Fruit fly (Drosophila melanogaster) whole organism: ENCODE results near the gene CG34138.

ENCODE experiments used
- CG8478 ChIP-seq: fragments of >200 bp; optimal IDR thresholded peaks from 2 replicates; lab custom pipeline; 2018; ENCODE audit warnings: inconsistent platforms
- Dll ChIP-seq: fragments of >200 bp; optimal IDR thresholded peaks from 2 replicates; lab custom pipeline; 2017
- EcR ChIP-seq, 2 experiments: fragments of >200 bp; optimal IDR thresholded peaks; 2 replicates each; lab custom pipeline; 2017; ENCODE audit warnings: missing biosample characterization in 2 of 2, missing genetic modification characterization in 2 of 2, missing genetic modification reagents in 2 of 2
- pan ChIP-seq: fragments of >200 bp; optimal IDR thresholded peaks from 2 replicates; lab custom pipeline; 2017
- psq ChIP-seq: fragments of >200 bp; optimal IDR thresholded peaks from 2 replicates; lab custom pipeline; 2017
- usp ChIP-seq: fragments of >200 bp; optimal IDR thresholded peaks from 2 replicates; lab custom pipeline; 2017; ENCODE audit warnings: missing biosample characterization, missing genetic modification characterization, mixed read lengths

Gene CG34138

dm6 chr3R:19672905-19673304 is 38.2 kb downstream of the CG34138 start:
- TF ChIP-seq psq (lab: Kevin White, UChicago), result no peak
- TF ChIP-seq CG8478 (lab: Kevin White, UChicago), result no peak
- TF ChIP-seq usp (GFP tag; lab: Kevin White, UChicago), result no peak
- no peak for TF ChIP-seq pan (lab: Kevin White, UChicago)
- TF ChIP-seq Dll (lab: Kevin White, UChicago), result no peak
- no peak for TF ChIP-seq EcR (GFP tag; optimal IDR thresholded peaks at IDR 0.05; lab: Kevin White, UChicago)

DNA sequence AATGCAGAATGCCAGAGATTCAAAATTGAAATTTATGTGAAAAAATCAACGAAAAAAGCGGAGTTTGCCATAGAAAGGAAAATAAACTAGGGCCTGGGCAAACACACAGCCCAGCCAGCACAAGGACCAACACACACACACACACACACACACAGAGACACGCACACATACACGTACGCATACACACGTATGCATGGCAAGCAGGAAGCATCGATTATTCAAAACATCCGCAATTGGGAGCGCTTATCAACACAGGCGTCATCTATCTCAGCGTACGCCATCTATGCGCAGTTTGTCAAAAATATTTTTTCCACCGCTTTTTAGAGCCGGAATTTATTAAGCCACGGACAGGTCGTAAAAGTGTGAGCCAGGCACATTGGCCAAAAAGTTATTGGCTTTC is 45.1 kb downstream of the CG34138 start:
- TF ChIP-seq EcR (GFP tag; optimal IDR thresholded peaks at IDR 0.05; lab: Kevin White, UChicago), result no peak
- TF ChIP-seq psq (lab: Kevin White, UChicago), result no peak
- no peak for TF ChIP-seq usp (GFP tag; lab: Kevin White, UChicago)
- TF ChIP-seq CG8478 (lab: Kevin White, UChicago), result no peak

- TF ChIP-seq Dll (lab: Kevin White, UChicago), result no peak
- TF ChIP-seq CG8478 (lab: Kevin White, UChicago), result no peak
- TF ChIP-seq usp (GFP tag; lab: Kevin White, UChicago), result no peak
- TF ChIP-seq psq (lab: Kevin White, UChicago), result no peak
- TF ChIP-seq EcR (GFP tag; optimal IDR thresholded peaks at IDR 0.05; lab: Kevin White, UChicago), result no peak
- TF ChIP-seq pan (lab: Kevin White, UChicago), result no peak
Measured at dm6 chr3R:19682424-19682823, 47.7 kb downstream of the CG34138 start.
